Worm (Caenorhabditis elegans): ENCODE data around the gene T20B12.7.
"Not testable (repeated sequence)": the region's sequence is repeated elsewhere in the genome, so short reads cannot be mapped to it uniquely, and the experiment has no call there.

The T20B12.7 gene

DNA sequence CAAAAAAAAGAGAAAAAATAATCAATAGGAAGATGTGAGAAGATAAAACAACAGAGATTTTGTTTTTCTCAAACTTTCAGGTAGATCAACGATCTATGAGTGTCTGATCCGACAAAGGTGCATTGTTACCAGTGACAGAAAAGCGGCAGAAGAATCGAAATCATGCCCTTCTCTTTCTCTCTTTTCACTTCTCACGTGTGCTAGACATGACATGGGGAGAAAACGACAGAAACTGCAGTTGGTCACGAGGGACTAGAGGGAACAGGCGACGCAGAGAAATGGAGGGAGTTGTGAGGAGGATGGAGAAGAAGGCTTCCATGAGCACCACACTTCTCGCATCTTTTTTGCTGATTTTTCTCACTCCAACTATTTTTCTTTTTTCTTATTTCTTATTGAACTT, 43.6 kb downstream of the T20B12.7 start, which contains the start of gene F56C9.10 (continued):
- TF ChIP-seq lin-35 (GFP tag; optimal IDR thresholded peaks at IDR 0.05) (peak in 1 of 3 experiments; percentile 27), ztf-28 (GFP tag; IDR thresholded peaks at IDR 0.05) (no peak), athp-1 (tag; optimal IDR thresholded peaks at IDR 0.05) (peak; percentile 75)

- TF ChIP-seq ekl-4 (GFP tag; IDR thresholded peaks at IDR 0.05) = 0 out of 2 replicates have a peak, but pooled peaks have one; percentile 31
- TF ChIP-seq nfyb-1 (GFP tag; IDR thresholded peaks at IDR 0.05) = peak; percentile 44; the same call in 1 of the 2 replicates
- TF ChIP-seq snpc-4 (GFP tag; optimal IDR thresholded peaks at IDR 0.05) = not testable (repeated sequence)
- peak in 3 of 4 experiments; percentile 52 to 71 (median 69) for TF ChIP-seq snpc-4 (tag; optimal IDR thresholded peaks at IDR 0.05)
- 0 out of 2 replicates have a peak, but pooled peaks have one; percentile 47 for TF ChIP-seq Y95B8A.8 (GFP tag; IDR thresholded peaks at IDR 0.05)
- TF ChIP-seq mcd-1 (GFP tag; IDR thresholded peaks at IDR 0.05) = peak; percentile 31; the same call in 1 of the 2 replicates
- TF ChIP-seq nhr-80 (tag; optimal IDR thresholded peaks at IDR 0.05) = peak; percentile 21
- TF ChIP-seq Y53G8AR.9 (GFP tag; conservative IDR thresholded peaks at IDR 0.05) = peak; percentile 48; the same call in 1 of the 2 replicates
- peak; percentile 23; the same call in 1 of the 2 replicates for TF ChIP-seq attf-6 (GFP tag; IDR thresholded peaks at IDR 0.05)
- TF ChIP-seq cebp-1 (GFP tag; IDR thresholded peaks at IDR 0.05) = peak; percentile 66; the same call in 1 of the 2 replicates
- peak; percentile 83 for TF ChIP-seq cebp-1 (tag; optimal IDR thresholded peaks at IDR 0.05)
- TF ChIP-seq snpc-1.1 (tag; optimal IDR thresholded peaks at IDR 0.05; ENCODE audit: insufficient read depth) = peak; percentile 19
- peak; percentile 76 for TF ChIP-seq hmg-1.2 (GFP tag; IDR thresholded peaks at IDR 0.05)
- 0 out of 2 replicates have a peak, but pooled peaks have one; percentile 12 for TF ChIP-seq pbrm-1 (GFP tag; IDR thresholded peaks at IDR 0.05)
Observed at ce11 chrIII:7333906-7334531, 44.8 kb downstream of the T20B12.7 start.

- TF ChIP-seq B0261.1 (tag; optimal IDR thresholded peaks at IDR 0.05) (no peak), F22D6.2 (tag; optimal IDR thresholded peaks at IDR 0.05) (no peak), lsl-1 (GFP tag; optimal IDR thresholded peaks at IDR 0.05) (no peak), B0019.2 (GFP tag; conservative IDR thresholded peaks at IDR 0.05) (no peak), attf-3 (GFP tag; conservative IDR thresholded peaks at IDR 0.05) (no peak), nhr-80 (tag; optimal IDR thresholded peaks at IDR 0.05) (no peak), T07F8.4 (tag; optimal IDR thresholded peaks at IDR 0.05) (no peak)
Observed at ce11 chrIII:7331671-7332070, 47.2 kb downstream of the T20B12.7 start.

DNA sequence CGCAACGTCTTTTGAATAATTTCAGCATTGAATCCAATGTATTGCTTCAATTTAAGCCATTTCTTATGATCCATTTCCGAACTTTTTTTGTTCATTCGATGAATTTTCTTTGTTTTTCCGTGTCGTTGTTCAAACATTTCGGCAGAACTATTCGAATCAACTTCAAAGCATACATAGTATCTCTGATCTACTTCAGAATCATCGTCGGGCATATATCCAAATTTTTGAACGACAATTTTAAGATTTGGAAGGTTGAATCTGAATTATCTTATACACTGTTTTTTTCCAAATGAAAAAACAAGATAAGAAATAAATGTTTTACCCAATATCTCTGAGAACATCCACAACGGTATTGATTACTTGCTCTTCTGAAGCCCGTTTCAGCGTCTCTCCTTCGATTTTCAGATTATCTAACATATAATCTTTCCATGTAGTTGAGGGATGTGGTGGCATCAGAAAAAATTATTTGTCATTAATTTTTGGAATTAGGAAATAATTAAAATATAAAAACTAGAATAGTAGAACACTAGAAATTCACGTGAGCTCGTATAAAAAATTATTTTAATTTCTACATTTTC, 49.6 kb downstream of the T20B12.7 start, which contains the start of gene lab-2:
Gene lab-2 (minus strand): TSS at position 453 of the 578 bp plus-strand sequence.
- peak; percentile 27 for TF ChIP-seq atf-7 (tag; optimal IDR thresholded peaks at IDR 0.05)
- peak; percentile 51 for TF ChIP-seq ama-1 (optimal IDR thresholded peaks at IDR 0.05)
- TF ChIP-seq ama-1 (GFP tag; optimal IDR thresholded peaks at IDR 0.05) = no peak
- TF ChIP-seq egl-18 (GFP tag; IDR thresholded peaks at IDR 0.05) = no peak
- no peak for TF ChIP-seq B0019.2 (GFP tag; conservative IDR thresholded peaks at IDR 0.05)
- TF ChIP-seq rcor-1 (GFP tag; IDR thresholded peaks at IDR 0.05) = no peak
- TF ChIP-seq hmg-1.2 (GFP tag; IDR thresholded peaks at IDR 0.05) = no peak
- peak; percentile 72; the same call in 1 of the 2 replicates for TF ChIP-seq nfyb-1 (GFP tag; IDR thresholded peaks at IDR 0.05)
- TF ChIP-seq cebp-1 (GFP tag; IDR thresholded peaks at IDR 0.05) = no peak
- TF ChIP-seq cebp-1 (tag; optimal IDR thresholded peaks at IDR 0.05) = peak; percentile 33
- TF ChIP-seq pha-4 (tag; optimal IDR thresholded peaks at IDR 0.05) = no peak
- no peak for TF ChIP-seq snpc-1.3 (tag; optimal IDR thresholded peaks at IDR 0.05; ENCODE audit: insufficient read depth)
- no peak for TF ChIP-seq hlh-26 (GFP tag; conservative IDR thresholded peaks at IDR 0.05)
- TF ChIP-seq F52B5.7 (tag; optimal IDR thresholded peaks at IDR 0.05) = peak; percentile 67
- TF ChIP-seq madf-6 (GFP tag; IDR thresholded peaks at IDR 0.05) = 0 out of 2 replicates have a peak, but pooled peaks have one; percentile 34
- 0 out of 2 replicates have a peak, but pooled peaks have one; percentile 8 for TF ChIP-seq Y95B8A.8 (GFP tag; IDR thresholded peaks at IDR 0.05)
- TF ChIP-seq mcd-1 (GFP tag; IDR thresholded peaks at IDR 0.05) = no peak
- TF ChIP-seq unc-62 (GFP tag; optimal IDR thresholded peaks at IDR 0.05) = no peak
- TF ChIP-seq dpff-1 (tag; optimal IDR thresholded peaks at IDR 0.05) = peak; percentile 40
- no peak for TF ChIP-seq efl-1 (GFP tag; optimal IDR thresholded peaks at IDR 0.05)
- TF ChIP-seq athp-1 (tag; optimal IDR thresholded peaks at IDR 0.05) = peak; percentile 78
- peak; percentile 27 for TF ChIP-seq fkh-3 (tag; optimal IDR thresholded peaks at IDR 0.05)
- TF ChIP-seq B0336.3 (GFP tag; IDR thresholded peaks at IDR 0.05) = peak; percentile 71
- TF ChIP-seq B0035.1 (tag; optimal IDR thresholded peaks at IDR 0.05) = peak; percentile 26
- 0 out of 2 replicates have a peak, but pooled peaks have one; percentile 9 for TF ChIP-seq let-526 (GFP tag; IDR thresholded peaks at IDR 0.05)
- peak; percentile 52 for TF ChIP-seq chd-7 (tag; optimal IDR thresholded peaks at IDR 0.05)
